Worm (Caenorhabditis elegans): ENCODE results near the gene F36D3.4.

DNA sequence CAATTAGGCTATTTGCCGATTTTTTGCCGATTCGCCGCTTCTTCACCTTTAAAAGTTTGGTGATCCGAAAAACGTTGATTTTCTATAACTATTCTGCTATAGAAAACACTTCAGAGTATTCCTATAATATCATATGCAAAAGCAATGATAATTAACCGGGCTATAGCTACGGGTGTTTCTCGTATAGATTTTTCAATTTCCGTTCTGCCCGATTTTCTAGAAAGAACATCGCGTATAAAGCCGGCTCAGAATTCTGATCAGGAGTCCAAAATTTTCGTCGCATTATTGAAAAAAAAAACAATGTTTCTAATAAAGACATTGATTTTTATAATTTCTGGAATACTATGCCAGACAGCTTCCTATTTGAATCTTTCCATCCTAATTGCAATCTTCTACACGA lies 33.2 kb upstream of the F36D3.4 start, which contains the start of gene srbc-65:
- TF ChIP-seq lin-54 (GFP tag; optimal IDR thresholded peaks at IDR 0.05) = no peak
- no peak for TF ChIP-seq xnd-1 (tag; optimal IDR thresholded peaks at IDR 0.05)
- TF ChIP-seq lin-40 (tag; optimal IDR thresholded peaks at IDR 0.05) = no peak
- TF ChIP-seq madf-3 (GFP tag; IDR thresholded peaks at IDR 0.05) = no peak

All from whole organism, young adult.